Worm (Caenorhabditis elegans) whole organism, L2 larva: ENCODE results near the gene srh-277.

Source experiments
- Y55F3AM.14 ChIP-seq: fragments of 200-800 bp; sonication (Bioruptor generic); optimal IDR thresholded peaks from 2 replicates; lab custom pipeline; 2018; ENCODE audit warnings: mild to moderate bottlenecking, missing genetic modification characterization, missing compliant biosample characterization
- blmp-1 ChIP-seq: sonication (generic microtip); optimal IDR thresholded peaks from 2 replicates; lab custom pipeline; 2017; ENCODE audit warnings: missing genetic modification characterization, mild to moderate bottlenecking, missing compliant biosample characterization, antibody characterized with exemption, moderate library complexity; ENCODE audit not compliant: insufficient read depth
- ceh-82 ChIP-seq: fragments of 150-350 bp; optimal IDR thresholded peaks from 2 replicates; lab custom pipeline; 2014; ENCODE audit warnings: missing biosample characterization, missing genetic modification characterization
- lsy-2 ChIP-seq, 2 experiments: fragments of 150-350 bp in 1 of 2; sonication (generic microtip) in 1 of 2; optimal IDR thresholded peaks; 2 replicates each; lab custom pipeline; 2014 to 2017; ENCODE audit warnings: missing biosample characterization in 2 of 2, missing genetic modification characterization in 2 of 2
- skn-1 ChIP-seq: sonication (generic microtip); optimal IDR thresholded peaks from 2 replicates; lab custom pipeline; 2017; ENCODE audit warnings: missing biosample characterization, missing genetic modification characterization
- unc-62 ChIP-seq: fragments of 150-350 bp; optimal IDR thresholded peaks from 2 replicates; lab custom pipeline; 2014; ENCODE audit warnings: missing biosample characterization, missing genetic modification reagents, missing genetic modification characterization

DNA sequence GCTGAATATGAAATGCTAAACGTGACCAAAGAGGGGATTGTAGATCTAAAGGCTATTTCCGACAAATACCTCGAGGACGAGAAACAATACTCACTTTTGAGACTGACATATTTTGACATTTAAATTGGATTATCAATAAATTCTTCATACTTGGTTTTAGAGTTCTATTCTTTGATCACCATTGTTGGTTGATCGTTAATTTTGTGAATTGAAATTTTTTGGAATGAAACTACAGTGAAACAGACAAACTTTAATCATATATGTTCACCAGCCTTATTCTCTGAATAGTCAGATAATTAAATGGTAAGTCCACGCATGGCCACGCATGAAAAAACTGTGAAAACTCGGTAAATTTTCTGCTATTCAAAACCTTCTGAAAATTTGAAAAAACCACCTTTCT lies 19.6 kb downstream of the srh-277 start, which contains the start of gene F11A5.18:
- TF ChIP-seq ceh-82 (tag; lab: Kevin White, UChicago) (no peak), unc-62 (GFP tag; lab: Kevin White, UChicago) (no peak), blmp-1 (tag; lab: Kevin White, UChicago) (no peak), Y55F3AM.14 (GFP tag; lab: Kevin White, UChicago) (no peak), skn-1 (no peak), lsy-2 (tag; optimal IDR thresholded peaks at IDR 0.05; lab: Kevin White, UChicago) (no peak)
